Worm (Caenorhabditis elegans): Measurements from ENCODE around the gene Y69A2AR.28.

DNA sequence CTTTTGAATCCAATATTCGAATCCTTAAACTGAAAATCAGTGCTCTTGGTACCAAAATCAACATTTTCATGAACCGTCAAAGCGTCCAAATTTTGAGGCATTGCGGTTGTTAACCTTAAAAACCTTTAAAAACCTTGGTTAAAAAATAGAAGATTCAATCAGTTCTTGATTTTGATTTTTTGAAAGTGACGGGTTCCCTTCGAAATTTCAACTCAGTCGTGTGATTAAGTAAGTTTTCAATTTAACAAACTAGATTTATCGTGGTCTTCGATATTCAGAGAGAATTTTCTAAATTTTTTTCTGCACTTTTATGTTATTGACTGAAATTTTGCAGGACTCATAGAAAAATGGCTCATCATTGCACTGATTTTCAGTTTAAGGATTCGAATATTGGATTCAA is 44.6 kb downstream of the Y69A2AR.28 start, which contains the start of the genes Y69A2AR.25 and Y69A2AR.12:
- no peak for TF ChIP-seq nhr-237 (tag; optimal IDR thresholded peaks at IDR 0.05)
- no peak for TF ChIP-seq mab-5 (tag; optimal IDR thresholded peaks at IDR 0.05)
- TF ChIP-seq lin-11 (tag; optimal IDR thresholded peaks at IDR 0.05) = no peak
- no peak for TF ChIP-seq crh-2 (tag; optimal IDR thresholded peaks at IDR 0.05)
- TF ChIP-seq aly-2 (tag; optimal IDR thresholded peaks at IDR 0.05) = no peak
- no peak for TF ChIP-seq egl-27 (tag; optimal IDR thresholded peaks at IDR 0.05)
- TF ChIP-seq nhr-6 (tag; optimal IDR thresholded peaks at IDR 0.05) = no peak

All from whole organism, L2 larva.